Worm (Caenorhabditis elegans) whole organism, young adult: ENCODE data around the gene ttyh-1.

Experiments
- F57A8.1 ChIP-seq: fragments of 200-800 bp; sonication (Bioruptor generic); optimal IDR thresholded peaks from 2 replicates; lab custom pipeline; 2018; ENCODE audit warnings: mild to moderate bottlenecking, missing genetic modification characterization, moderate library complexity, missing compliant biosample characterization
- T07F8.4 ChIP-seq: sonication (generic microtip); optimal IDR thresholded peaks from 2 replicates; lab custom pipeline; 2016; ENCODE audit warnings: mild to moderate bottlenecking, missing genetic modification characterization, moderate library complexity, missing compliant biosample characterization
- Y53F4B.3 ChIP-seq: fragments of 200-800 bp; sonication (Bioruptor generic); IDR thresholded peaks from 2 replicates; pipeline ENCODE4 v1.3.6; 2022; ENCODE audit warnings: missing genetic modification reagents, missing genetic modification characterization, missing compliant biosample characterization
- ama-1 ChIP-seq, 3 experiments: fragments of 150-350 bp in 1 of 3; sonication (generic microtip) in 2 of 3; optimal IDR thresholded peaks; 2 replicates each; lab custom pipeline; 2014 to 2018; ENCODE audit warnings: missing biosample characterization in 2 of 3, missing genetic modification characterization in 2 of 3, missing genetic modification reagents in 2 of 3
- athp-1 ChIP-seq: sonication (generic microtip); optimal IDR thresholded peaks from 2 replicates; lab custom pipeline; 2017; ENCODE audit warnings: mild to moderate bottlenecking, missing genetic modification characterization, missing compliant biosample characterization
- cebp-2 ChIP-seq: fragments of 200-800 bp; sonication (Bioruptor generic); IDR thresholded peaks from 2 replicates; pipeline ENCODE4 v1.3.6; 2022; ENCODE audit warnings: missing genetic modification characterization, missing compliant biosample characterization
- ceh-40 ChIP-seq: fragments of 200-800 bp; sonication (Bioruptor generic); IDR thresholded peaks from 2 replicates; pipeline ENCODE4 v1.3.6; 2022; ENCODE audit warnings: missing genetic modification characterization, missing compliant biosample characterization
- ekl-4 ChIP-seq: fragments of 200-800 bp; sonication (Bioruptor generic); IDR thresholded peaks from 2 replicates; pipeline ENCODE4 v1.3.6; 2022; ENCODE audit warnings: missing genetic modification reagents, missing genetic modification characterization, missing compliant biosample characterization
- fkh-3 ChIP-seq: sonication (generic microtip); optimal IDR thresholded peaks from 2 replicates; lab custom pipeline; 2016; ENCODE audit warnings: mild to moderate bottlenecking, missing genetic modification characterization, missing compliant biosample characterization
- him-1 ChIP-seq: sonication (generic microtip); optimal IDR thresholded peaks from 2 replicates; lab custom pipeline; 2016; ENCODE audit warnings: missing genotype, missing genetic modification reagents, missing genetic modification characterization, missing compliant biosample characterization
- nhr-27 ChIP-seq: fragments of 200-800 bp; sonication (Bioruptor generic); optimal IDR thresholded peaks from 2 replicates; lab custom pipeline; 2018; ENCODE audit warnings: mild to moderate bottlenecking, missing genetic modification characterization, moderate library complexity, missing compliant biosample characterization
- sea-2 ChIP-seq: fragments of 200-800 bp; sonication (Bioruptor generic); IDR thresholded peaks from 2 replicates; pipeline ENCODE4 v1.3.6; 2022; ENCODE audit warnings: missing genetic modification characterization, missing compliant biosample characterization

DNA sequence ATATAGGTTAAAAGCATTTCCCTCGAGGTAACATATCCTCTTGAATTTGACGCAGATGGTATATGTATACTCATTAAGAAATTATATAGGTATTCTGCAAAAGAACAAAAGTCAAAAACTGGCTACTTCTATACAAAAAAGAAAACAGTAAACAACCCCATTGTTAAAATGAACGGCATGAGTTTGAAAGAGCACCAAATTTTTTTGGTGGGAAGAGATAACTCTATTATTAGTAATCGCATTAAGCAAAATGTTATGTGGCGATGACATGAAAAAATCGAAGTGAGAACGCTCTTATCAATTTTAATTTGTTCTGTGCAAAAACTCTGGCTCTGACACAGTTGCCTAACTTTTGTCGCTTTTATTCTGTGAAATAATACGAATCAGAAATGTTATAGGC, 50.1 kb downstream of the ttyh-1 start, which contains the start of gene F46C3.2:
- TF ChIP-seq nhr-27 (tag; lab: Kevin White, UChicago) (no peak), ekl-4 (GFP tag; lab: Robert Waterston, UW) (no peak), Y53F4B.3 (GFP tag; lab: Robert Waterston, UW) (no peak), T07F8.4 (tag; lab: Kevin White, UChicago) (no peak), sea-2 (GFP tag; lab: Robert Waterston, UW) (no peak), ceh-40 (GFP tag; lab: Robert Waterston, UW) (no peak), fkh-3 (tag; lab: Kevin White, UChicago) (no peak), ama-1 (optimal IDR thresholded peaks at IDR 0.05; lab: Kevin White, UChicago) (no peak), ama-1 (GFP tag; optimal IDR thresholded peaks at IDR 0.05; lab: Kevin White, UChicago) (no peak), cebp-2 (no peak), F57A8.1 (GFP tag; lab: Kevin White, UChicago) (no peak), athp-1 (tag; lab: Kevin White, UChicago) (no peak), him-1 (tag; lab: Kevin White, UChicago) (no peak)
